Fruit fly (Drosophila melanogaster) whole organism, embryonic: ENCODE results near the gene CG6067.

Source experiments
- Antp ChIP-seq: fragments of 200-800 bp; sonication (Bioruptor generic); optimal IDR thresholded peaks from 3 replicates; lab custom pipeline; 2016; ENCODE audit warnings: missing biosample characterization, missing genetic modification characterization
- Blimp-1 ChIP-seq: fragments of 200-800 bp; sonication (Bioruptor generic); optimal IDR thresholded peaks from 3 replicates; lab custom pipeline; 2018; ENCODE audit warnings: missing biosample characterization, missing genetic modification characterization, mild to moderate bottlenecking, moderate library complexity, missing genetic modification reagents
- BtbVII ChIP-seq: fragments of 200-800 bp; sonication (Bioruptor generic); optimal IDR thresholded peaks from 3 replicates; lab custom pipeline; 2017; ENCODE audit warnings: missing biosample characterization, mild to moderate bottlenecking, missing genetic modification characterization
- CG10431 ChIP-seq: fragments of 200-800 bp; sonication (Bioruptor generic); optimal IDR thresholded peaks from 3 replicates; lab custom pipeline; 2018; ENCODE audit warnings: missing biosample characterization, mild to moderate bottlenecking, missing genetic modification characterization
- CG11093 ChIP-seq: fragments of 200-800 bp; sonication (Bioruptor generic); IDR thresholded peaks from 3 replicates; pipeline ENCODE4 v1.3.6; 2022; ENCODE audit warnings: missing biosample characterization, missing genetic modification characterization
- CG11560 ChIP-seq: fragments of 200-800 bp; sonication (Bioruptor generic); IDR thresholded peaks from 3 replicates; pipeline ENCODE4 v1.3.6; 2022; ENCODE audit warnings: missing biosample characterization, missing genetic modification characterization
- CG12104 ChIP-seq: fragments of 200-800 bp; sonication (Bioruptor generic); optimal IDR thresholded peaks from 3 replicates; lab custom pipeline; 2016; ENCODE audit warnings: missing biosample characterization, missing genetic modification characterization
- CG12299 ChIP-seq: fragments of 200-800 bp; sonication (Bioruptor generic); optimal IDR thresholded peaks from 2 replicates; lab custom pipeline; 2018; ENCODE audit warnings: missing biosample characterization, mild to moderate bottlenecking, missing genetic modification characterization
- CG12769 ChIP-seq: fragments of 200-800 bp; sonication (Bioruptor generic); optimal IDR thresholded peaks from 2 replicates; lab custom pipeline; 2019; ENCODE audit warnings: missing biosample characterization, mild to moderate bottlenecking, missing genetic modification characterization, moderate library complexity
- CG15514 ChIP-seq: fragments of 200-800 bp; sonication (Bioruptor generic); optimal IDR thresholded peaks from 3 replicates; lab custom pipeline; 2017; ENCODE audit warnings: missing biosample characterization, missing genetic modification characterization, mild to moderate bottlenecking, moderate library complexity, missing genetic modification reagents
- CG17361 ChIP-seq: fragments of 200-800 bp; sonication (Bioruptor generic); IDR thresholded peaks from 3 replicates; pipeline ENCODE4 v1.3.6; 2022; ENCODE audit warnings: missing biosample characterization, missing genetic modification characterization
- CG18599 ChIP-seq: fragments of 200-800 bp; sonication (Bioruptor generic); optimal IDR thresholded peaks from 3 replicates; lab custom pipeline; 2017; ENCODE audit warnings: missing biosample characterization, missing genetic modification characterization, mild to moderate bottlenecking, moderate library complexity, missing genetic modification reagents
- CG31365 ChIP-seq: fragments of 200-800 bp; sonication (Bioruptor generic); optimal IDR thresholded peaks from 2 replicates; lab custom pipeline; 2018; ENCODE audit warnings: missing biosample characterization, mild to moderate bottlenecking, missing genetic modification characterization
- CG3838 ChIP-seq: fragments of 200-800 bp; sonication (Bioruptor generic); optimal IDR thresholded peaks from 3 replicates; lab custom pipeline; 2016; ENCODE audit warnings: missing biosample characterization, missing genetic modification characterization
- CG43689 ChIP-seq: fragments of 200-800 bp; sonication (Bioruptor generic); IDR thresholded peaks from 2 replicates; pipeline ENCODE4 v1.3.6; 2022; ENCODE audit warnings: missing biosample characterization, missing genetic modification characterization
- CG7745 ChIP-seq: fragments of 200-800 bp; sonication (Bioruptor generic); optimal IDR thresholded peaks from 2 replicates; lab custom pipeline; 2018; ENCODE audit warnings: missing biosample characterization, mild to moderate bottlenecking, missing genetic modification characterization, moderate library complexity
- CG8359 ChIP-seq: fragments of 200-800 bp; sonication (Bioruptor generic); optimal IDR thresholded peaks from 2 replicates; lab custom pipeline; 2017; ENCODE audit warnings: missing biosample characterization, mild to moderate bottlenecking, missing genetic modification characterization, borderline replicate concordance
- CG8944 ChIP-seq: fragments of 200-800 bp; sonication (Bioruptor generic); optimal IDR thresholded peaks from 3 replicates; lab custom pipeline; 2016; ENCODE audit warnings: missing biosample characterization, missing genetic modification characterization
- Camta ChIP-seq: fragments of 200-800 bp; sonication (Bioruptor generic); optimal IDR thresholded peaks from 2 replicates; lab custom pipeline; 2016; ENCODE audit warnings: missing biosample characterization, missing genetic modification characterization
- ERR ChIP-seq: fragments of 200-800 bp; sonication (Bioruptor generic); optimal IDR thresholded peaks from 2 replicates; lab custom pipeline; 2016; ENCODE audit warnings: missing biosample characterization, missing genetic modification characterization
- Hr3 ChIP-seq: fragments of 200-800 bp; sonication (Bioruptor generic); optimal IDR thresholded peaks from 3 replicates; lab custom pipeline; 2016; ENCODE audit warnings: missing biosample characterization, missing genetic modification characterization
- Hsf ChIP-seq: fragments of 200-800 bp; sonication (Bioruptor generic); optimal IDR thresholded peaks from 3 replicates; lab custom pipeline; 2016; ENCODE audit warnings: missing biosample characterization, missing genetic modification characterization
- Jarid2 ChIP-seq: fragments of 200-800 bp; sonication (Bioruptor generic); optimal IDR thresholded peaks from 3 replicates; lab custom pipeline; 2017; ENCODE audit warnings: mild to moderate bottlenecking, missing biosample characterization, missing genetic modification reagents, missing genetic modification characterization
- Myb ChIP-seq: fragments of 200-800 bp; sonication (Bioruptor generic); optimal IDR thresholded peaks from 2 replicates; lab custom pipeline; 2016; ENCODE audit warnings: missing biosample characterization, missing genetic modification characterization
- Nf-YA ChIP-seq: fragments of 200-800 bp; sonication (Bioruptor generic); IDR thresholded peaks from 2 replicates; pipeline ENCODE4 v1.3.6; 2022; ENCODE audit warnings: missing biosample characterization, missing genetic modification characterization
- Optix ChIP-seq: fragments of 200-800 bp; sonication (Bioruptor generic); IDR thresholded peaks from 3 replicates; pipeline ENCODE4 v1.3.6; 2022; ENCODE audit warnings: missing biosample characterization, missing genetic modification characterization
- amos ChIP-seq: fragments of 200-800 bp; sonication (Bioruptor generic); IDR thresholded peaks from 2 replicates; pipeline ENCODE4 v1.3.6; 2022; ENCODE audit warnings: missing biosample characterization, missing genetic modification characterization; ENCODE audit not compliant: partially characterized antibody
- ap ChIP-seq: fragments of 200-800 bp; sonication (Bioruptor generic); IDR thresholded peaks from 2 replicates; pipeline ENCODE4 v1.3.6; 2022; ENCODE audit warnings: missing biosample characterization, missing genetic modification characterization
- chn ChIP-seq: fragments of 200-800 bp; sonication (Bioruptor generic); optimal IDR thresholded peaks from 2 replicates; lab custom pipeline; 2016; ENCODE audit warnings: missing biosample characterization, missing genetic modification characterization
- crc ChIP-seq: fragments of 200-800 bp; sonication (Bioruptor generic); optimal IDR thresholded peaks from 2 replicates; lab custom pipeline; 2016; ENCODE audit warnings: missing biosample characterization, missing genetic modification characterization
- disco-r ChIP-seq: fragments of 200-800 bp; sonication (Bioruptor generic); optimal IDR thresholded peaks from 2 replicates; lab custom pipeline; 2016; ENCODE audit warnings: missing biosample characterization, missing genetic modification characterization
- dpn ChIP-seq, 2 experiments: fragments of 200-800 bp; sonication (Bioruptor generic); optimal IDR thresholded peaks; 3 replicates each; lab custom pipeline; 2016; ENCODE audit warnings: missing biosample characterization in 2 of 2, missing genetic modification characterization in 2 of 2
- esg ChIP-seq: fragments of 200-800 bp; sonication (Bioruptor generic); conservative IDR thresholded peaks from 2 replicates; pipeline ENCODE4 v1.3.6; 2022; ENCODE audit warnings: missing biosample characterization, missing genetic modification characterization
- fd64A ChIP-seq: fragments of 200-800 bp; sonication (Bioruptor generic); optimal IDR thresholded peaks from 3 replicates; lab custom pipeline; 2018; ENCODE audit warnings: missing biosample characterization, mild to moderate bottlenecking, missing genetic modification characterization
- fd96Cb ChIP-seq: fragments of 200-800 bp; sonication (Bioruptor generic); optimal IDR thresholded peaks from 2 replicates; lab custom pipeline; 2018; ENCODE audit warnings: missing biosample characterization, mild to moderate bottlenecking, missing genetic modification characterization, moderate library complexity
- gcm2 ChIP-seq: fragments of 200-800 bp; sonication (Bioruptor generic); optimal IDR thresholded peaks from 2 replicates; lab custom pipeline; 2016; ENCODE audit warnings: missing biosample characterization, missing genetic modification characterization
- hbn ChIP-seq: fragments of 200-800 bp; sonication (Bioruptor generic); IDR thresholded peaks from 2 replicates; pipeline ENCODE4 v1.3.6; 2022; ENCODE audit warnings: missing biosample characterization, missing genetic modification characterization; ENCODE audit not compliant: partially characterized antibody
- hkb ChIP-seq, 2 experiments: fragments of 200-800 bp in 1 of 2; fragments of >200 bp in 1 of 2; sonication (Bioruptor generic) in 1 of 2; IDR thresholded peaks in 1 of 2; optimal IDR thresholded peaks in 1 of 2; 2 replicates each; pipeline versions ENCODE4 v1.3.6 to Lab custom; 2017 to 2022; ENCODE audit warnings: missing biosample characterization in 1 of 2, missing genetic modification characterization in 1 of 2
- ind ChIP-seq: fragments of 200-800 bp; sonication (Bioruptor generic); optimal IDR thresholded peaks from 3 replicates; lab custom pipeline; 2016; ENCODE audit warnings: missing biosample characterization, missing genetic modification characterization
- jumu ChIP-seq: fragments of 200-800 bp; sonication (Bioruptor generic); optimal IDR thresholded peaks from 3 replicates; lab custom pipeline; 2016; ENCODE audit warnings: missing biosample characterization, missing genetic modification characterization
- knrl ChIP-seq: fragments of 200-800 bp; sonication (Bioruptor generic); IDR thresholded peaks from 3 replicates; pipeline ENCODE4 v1.3.6; 2022; ENCODE audit warnings: missing biosample characterization, missing genetic modification characterization; ENCODE audit not compliant: partially characterized antibody
- lbe ChIP-seq: fragments of 200-800 bp; sonication (Bioruptor generic); optimal IDR thresholded peaks from 2 replicates; lab custom pipeline; 2016; ENCODE audit warnings: missing biosample characterization, mild to moderate bottlenecking, missing genetic modification characterization
- lola ChIP-seq, 3 experiments: fragments of >200 bp in 2 of 3; fragments of 200-800 bp in 1 of 3; sonication (Bioruptor generic) in 1 of 3; optimal IDR thresholded peaks; 2 replicates each; lab custom pipeline; 2017 to 2019; ENCODE audit warnings: missing biosample characterization in 3 of 3, missing genetic modification characterization in 3 of 3, mild to moderate bottlenecking in 1 of 3, moderate library complexity in 1 of 3
- mirr ChIP-seq: fragments of 200-800 bp; sonication (Bioruptor generic); optimal IDR thresholded peaks from 3 replicates; lab custom pipeline; 2018; ENCODE audit warnings: missing biosample characterization, mild to moderate bottlenecking, missing genetic modification characterization
- onecut ChIP-seq: fragments of 200-800 bp; sonication (Bioruptor generic); IDR thresholded peaks from 2 replicates; pipeline ENCODE4 v1.3.6; 2022; ENCODE audit warnings: missing biosample characterization, missing genetic modification characterization
- ro ChIP-seq: fragments of 200-800 bp; sonication (Bioruptor generic); IDR thresholded peaks from 2 replicates; pipeline ENCODE4 v1.3.6; 2022; ENCODE audit warnings: missing biosample characterization, missing genetic modification characterization
- sisA ChIP-seq: fragments of 200-800 bp; sonication (Bioruptor generic); IDR thresholded peaks from 2 replicates; pipeline ENCODE4 v1.3.6; 2022; ENCODE audit warnings: missing biosample characterization, missing genetic modification characterization
- tio ChIP-seq: fragments of 200-800 bp; sonication (Bioruptor generic); optimal IDR thresholded peaks from 2 replicates; lab custom pipeline; 2017; ENCODE audit warnings: missing biosample characterization, missing genetic modification characterization, inconsistent platforms
- vfl ChIP-seq: fragments of 200-800 bp; sonication (Bioruptor generic); optimal IDR thresholded peaks from 2 replicates; lab custom pipeline; 2016; ENCODE audit warnings: missing biosample characterization, missing genetic modification characterization

Gene CG6067

dm6 chrX:5918499-5919126, 36.8 kb upstream of the CG6067 start (continued):
- peak; percentile 99 for TF ChIP-seq ind (GFP tag; lab: Kevin White, UChicago)
- peak; percentile 99 for TF ChIP-seq Optix (GFP tag; lab: Robert Waterston, UW)
- TF ChIP-seq CG12299 (tag; lab: Kevin White, UChicago): peak; percentile 98
- TF ChIP-seq Nf-YA: peak; percentile 98
- peak; percentile 99 for TF ChIP-seq BtbVII
- peak; percentile 86; the same call in 1 of the 2 replicates for TF ChIP-seq amos (GFP tag; lab: Robert Waterston, UW)
- TF ChIP-seq fd64A (GFP tag; lab: Kevin White, UChicago): peak; percentile 96
- TF ChIP-seq CG15514: peak; percentile 95
- TF ChIP-seq Jarid2 (GFP tag; lab: Kevin White, UChicago): peak; percentile 93
- peak; percentile 95 for TF ChIP-seq CG3838
- peak; percentile 99 for TF ChIP-seq jumu (GFP tag; lab: Kevin White, UChicago)
- peak; percentile 99 for TF ChIP-seq esg (GFP tag; lab: Robert Waterston, UW)
- peak; percentile 99 for TF ChIP-seq ap (GFP tag; lab: Robert Waterston, UW)
- TF ChIP-seq hbn (GFP tag; lab: Robert Waterston, UW): peak; percentile 66
- no peak for TF ChIP-seq hkb (optimal IDR thresholded peaks at IDR 0.05; lab: Kevin White, UChicago)
- TF ChIP-seq hkb (GFP tag; IDR thresholded peaks at IDR 0.05; lab: Robert Waterston, UW): peak; percentile 99
- TF ChIP-seq knrl (GFP tag; lab: Robert Waterston, UW): peak; percentile 86
- TF ChIP-seq gcm2 (GFP tag; lab: Kevin White, UChicago): peak; percentile 98
- peak; percentile 93 for TF ChIP-seq CG31365 (tag; lab: Kevin White, UChicago)
- peak; percentile 98 for TF ChIP-seq lbe (GFP tag; lab: Kevin White, UChicago)
- peak; percentile 99 for TF ChIP-seq ERR (GFP tag; lab: Kevin White, UChicago)
- TF ChIP-seq CG11560 (tag; lab: Robert Waterston, UW): peak; percentile 95
- peak; percentile 99 for TF ChIP-seq CG8944 (GFP tag; lab: Kevin White, UChicago)
- TF ChIP-seq CG7745 (tag; lab: Kevin White, UChicago): peak; percentile 67
- TF ChIP-seq crc (GFP tag; lab: Kevin White, UChicago): peak; percentile 98
- TF ChIP-seq vfl: peak; percentile 95
- TF ChIP-seq CG11093 (GFP tag; lab: Robert Waterston, UW): peak; percentile 99
- TF ChIP-seq chn (GFP tag; lab: Kevin White, UChicago): peak; percentile 99
- TF ChIP-seq sisA: peak; percentile 100
- peak; percentile 96 for TF ChIP-seq CG12104 (GFP tag; lab: Kevin White, UChicago)
- peak; percentile 99 for TF ChIP-seq mirr (GFP tag; lab: Kevin White, UChicago)
- peak; percentile 99 for TF ChIP-seq Camta (GFP tag; lab: Kevin White, UChicago)
- peak in 1 of 3 experiments; percentile 95 for TF ChIP-seq lola (GFP tag; optimal IDR thresholded peaks at IDR 0.05; lab: Kevin White, UChicago)
- peak; percentile 98 for TF ChIP-seq disco-r (GFP tag; lab: Kevin White, UChicago)
- TF ChIP-seq Hr3 (GFP tag; lab: Kevin White, UChicago): peak; percentile 99
- peak; percentile 99 for TF ChIP-seq Antp (GFP tag; lab: Kevin White, UChicago)
- TF ChIP-seq CG43689 (GFP tag; lab: Robert Waterston, UW): peak; percentile 98
- peak; percentile 97 for TF ChIP-seq onecut (GFP tag; lab: Robert Waterston, UW)
- TF ChIP-seq CG18599 (GFP tag; lab: Kevin White, UChicago): peak; percentile 100
- peak; percentile 99 for TF ChIP-seq Hsf (GFP tag; lab: Kevin White, UChicago)
- peak; percentile 99 for TF ChIP-seq dpn (GFP tag; optimal IDR thresholded peaks at IDR 0.05; lab: Kevin White, UChicago)
- peak; percentile 96 for TF ChIP-seq Blimp-1 (GFP tag; lab: Kevin White, UChicago)
- peak; percentile 90 for TF ChIP-seq tio (GFP tag; lab: Kevin White, UChicago)
- TF ChIP-seq CG8359 (GFP tag; lab: Kevin White, UChicago): peak; percentile 93
- TF ChIP-seq ro (GFP tag; lab: Robert Waterston, UW): peak; percentile 99
- TF ChIP-seq CG17361: peak; percentile 97
- TF ChIP-seq Myb (GFP tag; lab: Kevin White, UChicago): peak; percentile 94
- peak; percentile 99 for TF ChIP-seq fd96Cb
- TF ChIP-seq CG12769 (tag; lab: Kevin White, UChicago): peak; percentile 100
- peak; percentile 90 for TF ChIP-seq CG10431 (GFP tag; lab: Kevin White, UChicago)
